Fruit fly (Drosophila melanogaster): ENCODE results near the gene HGTX.
A peak's percentile ranks its signal among the peaks of the same experiment; 100 is the strongest.

Gene HGTX

dm6 chr3L:14569620-14570537 lies 29.5 kb downstream of the HGTX start:
- TF ChIP-seq CG7357 (GFP tag; IDR thresholded peaks at IDR 0.05): no peak
- no peak for TF ChIP-seq Nf-YC (tag; optimal IDR thresholded peaks at IDR 0.05)
- 0 out of 2 replicates have a peak, but pooled peaks have one; percentile 33 for TF ChIP-seq CG31441 (GFP tag; IDR thresholded peaks at IDR 0.05)
- TF ChIP-seq Sry-δ (GFP tag; optimal IDR thresholded peaks at IDR 0.05): no peak
- TF ChIP-seq fu2 (GFP tag; optimal IDR thresholded peaks at IDR 0.05): no peak
- no peak for TF ChIP-seq gfzf (GFP tag; optimal IDR thresholded peaks at IDR 0.05)
- no peak for TF ChIP-seq CG7745 (tag; optimal IDR thresholded peaks at IDR 0.05)
- TF ChIP-seq Sin3A (optimal IDR thresholded peaks at IDR 0.05): no peak
- no peak; the same call in 1 of the 2 replicates for TF ChIP-seq CG9932 (GFP tag; IDR thresholded peaks at IDR 0.05)
- TF ChIP-seq Blimp-1 (GFP tag; optimal IDR thresholded peaks at IDR 0.05): no peak
- no peak for TF ChIP-seq ato (GFP tag; IDR thresholded peaks at IDR 0.05; ENCODE audit: partially characterized antibody)
- peak; percentile 38; the same call in 1 of the 3 replicates for TF ChIP-seq CG17361 (GFP tag; IDR thresholded peaks at IDR 0.05)
- no peak for TF ChIP-seq CG7556 (GFP tag; optimal IDR thresholded peaks at IDR 0.05)
- no peak for TF ChIP-seq CG10543 (GFP tag; optimal IDR thresholded peaks at IDR 0.05)
- no peak for TF ChIP-seq Eip74EF (GFP tag; optimal IDR thresholded peaks at IDR 0.05)
- TF ChIP-seq CG14710 (tag; optimal IDR thresholded peaks at IDR 0.05): peak; percentile 7
- TF ChIP-seq Dip3 (GFP tag; optimal IDR thresholded peaks at IDR 0.05): no peak
- TF ChIP-seq CG11247 (GFP tag; IDR thresholded peaks at IDR 0.05): no peak
- TF ChIP-seq CG43689 (GFP tag; IDR thresholded peaks at IDR 0.05): no peak
- TF ChIP-seq ewg (GFP tag; optimal IDR thresholded peaks at IDR 0.05): no peak
- TF ChIP-seq CG8089 (GFP tag; optimal IDR thresholded peaks at IDR 0.05): no peak
- no peak for TF ChIP-seq ind (GFP tag; optimal IDR thresholded peaks at IDR 0.05)
- no peak for TF ChIP-seq NK7.1 (GFP tag; optimal IDR thresholded peaks at IDR 0.05)
- TF ChIP-seq CG2889 (GFP tag; IDR thresholded peaks at IDR 0.05): no peak
- TF ChIP-seq mam (GFP tag; optimal IDR thresholded peaks at IDR 0.05): no peak
- no peak for TF ChIP-seq CG14860 (GFP tag; IDR thresholded peaks at IDR 0.05; ENCODE audit: partially characterized antibody)
- TF ChIP-seq CG10431 (GFP tag; optimal IDR thresholded peaks at IDR 0.05): no peak
- no peak for TF ChIP-seq E2f1 (GFP tag; IDR thresholded peaks at IDR 0.05)
- TF ChIP-seq D19A (tag; optimal IDR thresholded peaks at IDR 0.05): peak; percentile 95
- peak; percentile 6 for TF ChIP-seq ATbp (GFP tag; optimal IDR thresholded peaks at IDR 0.05)
- no peak for TF ChIP-seq vnd (GFP tag; IDR thresholded peaks at IDR 0.05; ENCODE audit: partially characterized antibody)
- TF ChIP-seq CG1529 (GFP tag; optimal IDR thresholded peaks at IDR 0.05): no peak
- TF ChIP-seq cg (GFP tag; optimal IDR thresholded peaks at IDR 0.05): no peak
- TF ChIP-seq h (optimal IDR thresholded peaks at IDR 0.05): no peak
- peak; percentile 7 for TF ChIP-seq oc (tag; optimal IDR thresholded peaks at IDR 0.05)
- TF ChIP-seq run (tag; optimal IDR thresholded peaks at IDR 0.05): peak; percentile 18
- TF ChIP-seq CG6689 (GFP tag; IDR thresholded peaks at IDR 0.05): no peak
- TF ChIP-seq disco-r (GFP tag; optimal IDR thresholded peaks at IDR 0.05): no peak
- TF ChIP-seq pan (optimal IDR thresholded peaks at IDR 0.05): no peak
- no peak for TF ChIP-seq pan (GFP tag; optimal IDR thresholded peaks at IDR 0.05 in 1 of 2, IDR thresholded peaks at IDR 0.05 in 1 of 2)
- TF ChIP-seq dpn (GFP tag; optimal IDR thresholded peaks at IDR 0.05): no peak
- no peak for TF ChIP-seq pho (GFP tag; optimal IDR thresholded peaks at IDR 0.05)
- peak; percentile 26 for TF ChIP-seq gem (tag; optimal IDR thresholded peaks at IDR 0.05)
- no peak for TF ChIP-seq CG8478 (optimal IDR thresholded peaks at IDR 0.05)
- TF ChIP-seq Bteb2 (GFP tag; optimal IDR thresholded peaks at IDR 0.05): no peak
- TF ChIP-seq rib (GFP tag; IDR thresholded peaks at IDR 0.05): no peak
- no peak for TF ChIP-seq NFAT (GFP tag; IDR thresholded peaks at IDR 0.05)
- peak; percentile 22; the same call in 1 of the 3 replicates for TF ChIP-seq row (GFP tag; IDR thresholded peaks at IDR 0.05)
- TF ChIP-seq hbn (GFP tag; IDR thresholded peaks at IDR 0.05; ENCODE audit: partially characterized antibody): no peak
- no peak for TF ChIP-seq Lpt (GFP tag; optimal IDR thresholded peaks at IDR 0.05)
